Fruit fly (Drosophila melanogaster) whole organism, prepupa: ENCODE measurements around the gene CG31139.

ENCODE experiments used
- CG11762 ChIP-seq: fragments of 200-800 bp; sonication (Bioruptor generic); optimal IDR thresholded peaks from 3 replicates; lab custom pipeline; 2016; ENCODE audit warnings: missing biosample characterization, missing genetic modification characterization; ENCODE audit not compliant: insufficient read depth
- CG16779 ChIP-seq: fragments of 200-800 bp; sonication (Bioruptor generic); optimal IDR thresholded peaks from 3 replicates; lab custom pipeline; 2017; ENCODE audit warnings: missing biosample characterization, mild to moderate bottlenecking, missing genetic modification characterization
- CG4318 ChIP-seq: fragments of 200-800 bp; sonication (Bioruptor generic); optimal IDR thresholded peaks from 3 replicates; lab custom pipeline; 2017; ENCODE audit warnings: missing biosample characterization, mild to moderate bottlenecking, missing genetic modification characterization
- CG6163 ChIP-seq: fragments of 200-800 bp; sonication (Bioruptor generic); IDR thresholded peaks from 3 replicates; pipeline ENCODE4 v1.3.6; 2022; ENCODE audit warnings: missing biosample characterization, missing genetic modification characterization
- CG6276 ChIP-seq: fragments of 200-800 bp; sonication (Bioruptor generic); optimal IDR thresholded peaks from 2 replicates; lab custom pipeline; 2017; ENCODE audit warnings: missing biosample characterization, mild to moderate bottlenecking, missing genetic modification characterization
- CG6808 ChIP-seq: fragments of 200-800 bp; sonication (Bioruptor generic); optimal IDR thresholded peaks from 3 replicates; lab custom pipeline; 2017; ENCODE audit warnings: missing biosample characterization, missing genetic modification characterization, mild to moderate bottlenecking, moderate library complexity, missing genetic modification reagents
- Gug ChIP-seq: fragments of 200-800 bp; sonication (Bioruptor generic); IDR thresholded peaks from 2 replicates; pipeline ENCODE4 v1.3.6; 2022; ENCODE audit warnings: missing biosample characterization, missing genetic modification characterization
- Hr39 ChIP-seq: fragments of 200-800 bp; sonication (Bioruptor generic); optimal IDR thresholded peaks from 2 replicates; lab custom pipeline; 2016; ENCODE audit warnings: missing biosample characterization, missing genetic modification characterization
- Sox15 ChIP-seq: fragments of 200-800 bp; sonication (Bioruptor generic); optimal IDR thresholded peaks from 3 replicates; lab custom pipeline; 2016; ENCODE audit warnings: missing biosample characterization, missing genetic modification characterization
- dac ChIP-seq: fragments of 200-800 bp; sonication (Bioruptor generic); optimal IDR thresholded peaks from 2 replicates; lab custom pipeline; 2017; ENCODE audit warnings: missing biosample characterization, mild to moderate bottlenecking, missing genetic modification characterization
- fd85E ChIP-seq: fragments of 200-800 bp; sonication (Bioruptor generic); optimal IDR thresholded peaks from 3 replicates; lab custom pipeline; 2016; ENCODE audit warnings: missing biosample characterization, missing genetic modification characterization

DNA sequence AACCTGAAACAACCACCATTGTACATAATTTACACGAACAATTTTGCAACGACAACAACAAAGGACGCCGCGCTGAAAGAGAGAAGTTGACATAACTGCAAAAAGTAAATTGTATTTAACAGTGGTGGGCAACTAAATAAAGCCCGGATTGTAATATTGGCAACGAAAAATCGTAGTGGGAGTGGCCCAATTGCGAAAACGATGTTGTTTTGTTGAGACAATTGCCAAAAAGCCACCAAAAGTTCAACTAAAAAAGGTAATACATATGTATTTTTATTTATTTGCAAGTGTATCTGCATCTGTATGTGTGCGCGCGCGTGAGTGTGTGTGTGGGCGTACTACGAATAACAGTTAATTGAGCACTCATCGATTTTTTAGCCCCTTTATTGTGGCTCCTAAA is 2.3 kb upstream of the CG31139 start:
- TF ChIP-seq Sox15 (GFP tag; lab: Kevin White, UChicago), result no peak
- TF ChIP-seq CG6808, result no peak
- TF ChIP-seq dac (GFP tag; lab: Kevin White, UChicago), result peak; percentile 16
- TF ChIP-seq Gug (GFP tag; lab: Robert Waterston, UW), result peak; percentile 47; the same call in 1 of the 2 replicates
- TF ChIP-seq CG16779, result no peak
- TF ChIP-seq fd85E, result no peak
- no peak for TF ChIP-seq CG6276 (GFP tag; lab: Kevin White, UChicago)
- TF ChIP-seq CG6163 (GFP tag; lab: Robert Waterston, UW), result peak; percentile 57
- TF ChIP-seq CG4318, result no peak
- TF ChIP-seq Hr39 (GFP tag; lab: Kevin White, UChicago), result peak; percentile 29
- peak; percentile 42 for TF ChIP-seq CG11762
